Worm (Caenorhabditis elegans): ENCODE results near the gene K11H12.11.

K11H12.11 gene

DNA sequence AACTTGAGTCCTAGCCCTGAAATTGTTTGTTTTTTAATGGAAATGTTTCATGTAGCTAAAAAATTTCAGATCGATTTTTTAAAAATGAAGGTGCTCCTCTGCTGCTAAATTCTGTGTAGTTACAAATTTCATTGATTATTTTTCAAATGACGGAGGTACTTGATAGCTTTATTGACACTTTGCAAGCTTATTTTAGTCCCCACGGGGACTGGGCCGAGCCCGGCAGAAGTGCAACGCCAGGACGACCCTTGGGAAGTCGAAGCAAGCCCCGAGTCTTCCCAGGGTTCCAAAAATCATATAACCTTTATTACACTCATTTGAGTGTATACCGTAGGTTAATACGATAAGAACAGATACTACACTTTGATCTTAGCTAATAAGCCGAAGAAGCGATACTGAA is 46.5 kb downstream of the K11H12.11 start:
- TF ChIP-seq C17E4.6 (GFP tag; IDR thresholded peaks at IDR 0.05), result no peak
- no peak for TF ChIP-seq K12H6.12 (tag; optimal IDR thresholded peaks at IDR 0.05)
- peak; percentile 56; the same call in 1 of the 2 replicates for TF ChIP-seq aptf-2 (GFP tag; conservative IDR thresholded peaks at IDR 0.05)
- TF ChIP-seq ztf-28 (GFP tag; IDR thresholded peaks at IDR 0.05), result no peak
- no peak for TF ChIP-seq bed-2 (GFP tag; IDR thresholded peaks at IDR 0.05)
- 0 out of 2 replicates have a peak, but pooled peaks have one; percentile 23 for TF ChIP-seq aptf-3 (GFP tag; IDR thresholded peaks at IDR 0.05)
- no peak for TF ChIP-seq mxl-1 (tag; optimal IDR thresholded peaks at IDR 0.05)
- TF ChIP-seq nhr-120 (GFP tag; IDR thresholded peaks at IDR 0.05), result no peak
- no peak for TF ChIP-seq pha-4 (tag; optimal IDR thresholded peaks at IDR 0.05)
- peak; percentile 37; the same call in 1 of the 2 replicates for TF ChIP-seq D2030.7 (GFP tag; IDR thresholded peaks at IDR 0.05)
- TF ChIP-seq Y53G8AR.9 (GFP tag; conservative IDR thresholded peaks at IDR 0.05), result no peak
- no peak for TF ChIP-seq tbp1 (GFP tag; optimal IDR thresholded peaks at IDR 0.05)
- no peak for TF ChIP-seq ztf-18 (tag; optimal IDR thresholded peaks at IDR 0.05)
- no peak for TF ChIP-seq F57C9.4 (tag; optimal IDR thresholded peaks at IDR 0.05)
- peak; percentile 81 for TF ChIP-seq attf-6 (GFP tag; IDR thresholded peaks at IDR 0.05)

DNA sequence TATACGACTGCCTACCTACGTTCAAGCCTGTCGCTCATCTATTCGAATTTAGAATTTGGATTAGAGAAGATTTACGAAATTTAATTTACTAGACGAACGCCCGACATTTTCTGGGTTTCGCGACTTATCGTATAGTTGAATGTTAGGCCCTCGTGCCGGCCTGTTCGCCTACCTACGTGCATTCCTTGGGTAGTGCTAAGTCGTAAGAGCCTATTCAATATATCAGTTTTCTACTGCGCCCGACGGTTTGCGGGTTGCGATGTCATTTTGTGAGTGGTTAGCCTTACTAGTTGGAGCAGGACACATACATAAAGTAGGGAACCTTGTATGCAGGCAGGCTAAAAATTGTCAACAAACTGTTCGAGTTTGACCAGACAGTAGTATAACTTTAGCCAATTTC is 47.4 kb downstream of the K11H12.11 start:
- TF ChIP-seq bed-2 (GFP tag; IDR thresholded peaks at IDR 0.05) (no peak), F49E8.2 (tag; optimal IDR thresholded peaks at IDR 0.05; ENCODE audit: insufficient read depth) (no peak), mes-4 (tag; optimal IDR thresholded peaks at IDR 0.05) (no peak), F23B12.7 (tag; optimal IDR thresholded peaks at IDR 0.05; ENCODE audit: insufficient read depth) (no peak), rec-8 (tag; optimal IDR thresholded peaks at IDR 0.05) (no peak), lir-1 (GFP tag; conservative IDR thresholded peaks at IDR 0.05) (no peak)

DNA sequence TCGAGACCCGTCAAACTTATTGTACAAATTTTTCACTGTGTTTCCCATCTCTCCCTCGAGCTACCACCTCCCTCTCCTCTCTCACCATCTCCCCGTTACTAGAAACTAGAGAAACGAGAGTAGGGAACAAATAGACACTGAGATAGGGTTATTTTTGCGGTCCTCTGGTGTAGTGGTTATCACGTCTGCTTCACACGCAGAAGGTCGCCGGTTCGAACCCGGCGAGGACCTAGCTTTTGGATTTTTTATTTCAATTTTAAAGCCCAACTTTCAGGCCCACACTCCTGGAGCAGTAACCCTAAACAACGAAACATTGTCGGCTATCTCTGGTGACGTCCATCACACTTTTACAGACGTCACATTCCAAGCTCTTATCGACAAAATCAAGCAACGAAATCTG is 50.0 kb downstream of the K11H12.11 start:
- TF ChIP-seq F52B5.7 (tag; optimal IDR thresholded peaks at IDR 0.05) (peak; percentile 38), ceh-40 (GFP tag; IDR thresholded peaks at IDR 0.05) (peak; percentile 83; the same call in 1 of the 2 replicates), nhr-27 (tag; optimal IDR thresholded peaks at IDR 0.05) (no peak), ceh-58 (GFP tag; IDR thresholded peaks at IDR 0.05) (no peak), lsy-27 (tag; optimal IDR thresholded peaks at IDR 0.05; ENCODE audit: borderline replicate concordance, insufficient read depth) (no peak), nfya-2 (GFP tag; IDR thresholded peaks at IDR 0.05) (no peak), F57C9.4 (tag; optimal IDR thresholded peaks at IDR 0.05) (no peak), athp-1 (tag; optimal IDR thresholded peaks at IDR 0.05) (no peak), efl-1 (GFP tag; optimal IDR thresholded peaks at IDR 0.05) (no peak), Y67H2A.10 (GFP tag; conservative IDR thresholded peaks at IDR 0.05) (no peak), K11D2.4 (GFP tag; IDR thresholded peaks at IDR 0.05) (peak; percentile 48; the same call in 1 of the 2 replicates), sptf-2 (GFP tag; optimal IDR thresholded peaks at IDR 0.05) (no peak), hlh-26 (GFP tag; conservative IDR thresholded peaks at IDR 0.05) (no peak), B0336.3 (GFP tag; IDR thresholded peaks at IDR 0.05) (no peak), madf-8 (GFP tag; conservative IDR thresholded peaks at IDR 0.05) (no peak), F49E8.2 (tag; optimal IDR thresholded peaks at IDR 0.05; ENCODE audit: insufficient read depth) (no peak), madf-6 (GFP tag; IDR thresholded peaks at IDR 0.05) (0 out of 2 replicates have a peak, but pooled peaks have one; percentile 33), ZK185.1 (tag; optimal IDR thresholded peaks at IDR 0.05; ENCODE audit: poor library complexity, severe bottlenecking) (no peak), him-1 (tag; optimal IDR thresholded peaks at IDR 0.05) (peak; percentile 75), cebp-2 (GFP tag; IDR thresholded peaks at IDR 0.05) (no peak), hlh-12 (tag; optimal IDR thresholded peaks at IDR 0.05) (peak; percentile 45), T26A5.8 (tag; optimal IDR thresholded peaks at IDR 0.05) (peak; percentile 12), mxl-1 (tag; optimal IDR thresholded peaks at IDR 0.05) (no peak), ccch-3 (GFP tag; optimal IDR thresholded peaks at IDR 0.05) (no peak), lin-26 (GFP tag; IDR thresholded peaks at IDR 0.05) (peak; percentile 80), zim-3 (tag; optimal IDR thresholded peaks at IDR 0.05) (peak; percentile 82), nfyb-1 (GFP tag; IDR thresholded peaks at IDR 0.05) (peak; percentile 76; the same call in 1 of the 2 replicates), aptf-3 (GFP tag; IDR thresholded peaks at IDR 0.05) (peak; percentile 82; the same call in 1 of the 2 replicates), egl-18 (GFP tag; IDR thresholded peaks at IDR 0.05) (no peak), egl-44 (GFP tag; IDR thresholded peaks at IDR 0.05) (peak; percentile 75; the same call in 1 of the 2 replicates)

Data from whole organism, young adult.